Fruit fly (Drosophila melanogaster): ENCODE data around the gene Or85f.

DNA sequence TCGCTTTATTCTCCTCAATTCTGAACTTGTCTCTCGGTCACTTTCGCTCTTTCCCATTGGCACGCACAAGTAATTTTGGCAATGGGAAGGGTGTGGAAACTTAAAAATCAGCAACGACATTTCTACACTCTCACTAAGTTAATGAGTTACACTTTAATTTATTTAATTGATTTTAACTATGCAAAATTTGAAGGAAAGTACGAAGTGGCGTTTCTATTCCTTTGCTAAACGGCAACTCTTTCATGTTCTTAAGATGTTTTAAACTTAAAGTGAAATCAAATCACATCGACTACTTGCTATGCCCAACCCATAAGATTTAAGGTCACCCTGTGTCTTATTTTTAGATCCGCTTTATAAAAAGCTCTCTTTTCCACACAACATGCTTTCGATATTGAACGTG lies 27.6 kb upstream of the Or85f start:
- TF ChIP-seq CG8301 (tag; optimal IDR thresholded peaks at IDR 0.05) = peak; percentile 33
- TF ChIP-seq Ets98B (GFP tag; IDR thresholded peaks at IDR 0.05) = peak; percentile 63; the same call in 1 of the 2 replicates
- no peak for TF ChIP-seq EcR (GFP tag; optimal IDR thresholded peaks at IDR 0.05)
- TF ChIP-seq CG13204 (GFP tag; optimal IDR thresholded peaks at IDR 0.05) = no peak
- peak; percentile 65; the same call in 1 of the 2 replicates for TF ChIP-seq CG32121 (GFP tag; IDR thresholded peaks at IDR 0.05)
- no peak for TF ChIP-seq CG14655 (GFP tag; optimal IDR thresholded peaks at IDR 0.05)
- TF ChIP-seq Pif1A (GFP tag; optimal IDR thresholded peaks at IDR 0.05) = peak; percentile 24
- TF ChIP-seq CG34367 (tag; optimal IDR thresholded peaks at IDR 0.05) = no peak
- no peak for TF ChIP-seq fd96Ca (GFP tag; IDR thresholded peaks at IDR 0.05)
- no peak for TF ChIP-seq CG10348 (GFP tag; IDR thresholded peaks at IDR 0.05)

All from whole organism, pupa.